Fruit fly (Drosophila melanogaster): ENCODE measurements around the gene CASK.

CASK gene

DNA sequence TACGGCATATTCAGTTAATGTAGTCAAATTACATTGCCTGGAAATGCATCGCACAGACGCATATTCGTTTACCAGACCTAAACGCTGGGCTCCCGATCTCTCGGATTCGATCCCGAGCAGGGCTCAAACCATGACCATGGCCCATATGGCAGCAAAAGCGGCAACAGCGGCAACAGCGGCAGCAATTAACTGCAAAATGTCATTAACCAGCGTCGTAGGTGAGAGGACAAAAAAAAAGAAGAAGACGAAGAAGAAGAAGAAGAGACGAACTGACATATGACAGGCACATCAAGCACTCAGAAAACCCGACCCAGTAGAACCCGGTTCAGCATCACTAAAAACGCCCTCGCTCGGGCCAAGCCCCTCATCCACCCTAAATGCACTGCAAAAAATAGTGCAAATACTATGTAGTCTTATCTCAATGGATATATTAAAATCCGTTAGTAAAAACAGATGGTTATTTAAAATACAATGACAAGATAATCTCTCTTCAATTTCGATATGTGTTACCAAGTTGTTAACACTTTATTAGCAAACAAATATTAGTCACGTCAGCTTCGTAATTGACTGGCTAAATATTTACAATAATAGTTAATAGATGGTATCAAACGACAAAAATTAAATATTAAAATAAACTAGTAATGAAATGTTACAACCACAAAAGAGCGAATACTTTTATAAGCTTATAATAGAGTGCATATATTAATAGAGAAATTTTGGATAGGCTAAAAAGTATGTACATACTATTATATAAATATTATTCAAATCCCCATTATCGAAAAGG lies 3.5 kb upstream of the CASK start (continued):
- peak in 1 of 2 experiments; percentile 24 for TF ChIP-seq salr (GFP tag; optimal IDR thresholded peaks at IDR 0.05)
- no peak for TF ChIP-seq CG8119 (GFP tag; IDR thresholded peaks at IDR 0.05)
- peak; percentile 48 for TF ChIP-seq CG8632 (GFP tag; optimal IDR thresholded peaks at IDR 0.05)
- peak; percentile 50 for TF ChIP-seq CG3032 (tag; optimal IDR thresholded peaks at IDR 0.05)
- peak; percentile 9 for TF ChIP-seq achi (GFP tag; optimal IDR thresholded peaks at IDR 0.05)
- TF ChIP-seq acj6 (GFP tag; optimal IDR thresholded peaks at IDR 0.05) = peak; percentile 54
- peak; percentile 21 for TF ChIP-seq CG7368 (GFP tag; optimal IDR thresholded peaks at IDR 0.05)
- no peak for TF ChIP-seq CG1621 (tag; optimal IDR thresholded peaks at IDR 0.05)
- peak; percentile 66 for TF ChIP-seq CG6808 (GFP tag; optimal IDR thresholded peaks at IDR 0.05)
- TF ChIP-seq svp (GFP tag) = peak; percentile 64
- TF ChIP-seq Lpt (GFP tag; optimal IDR thresholded peaks at IDR 0.05) = no peak

DNA sequence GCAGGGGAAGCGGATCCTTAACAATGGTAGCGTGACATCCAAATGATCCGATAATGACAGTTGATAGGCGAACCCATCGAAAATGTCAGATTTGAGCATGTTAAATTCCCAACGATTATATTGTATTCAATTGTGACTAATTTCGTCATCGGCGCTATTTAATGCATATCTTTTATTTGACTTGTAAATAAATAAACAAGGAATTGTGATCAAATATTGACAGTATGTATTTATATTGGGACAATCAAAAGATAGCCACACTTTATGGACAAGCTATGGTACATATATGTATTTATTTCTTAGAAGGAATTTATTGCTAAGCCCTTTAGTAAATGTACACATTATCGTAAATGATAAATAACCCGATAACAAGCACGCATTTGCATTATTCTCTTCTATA lies 2.7 kb upstream of the CASK start:
- peak; percentile 57 for TF ChIP-seq Eip78C (GFP tag)
- no peak for TF ChIP-seq Sox15 (GFP tag; optimal IDR thresholded peaks at IDR 0.05)
- peak; percentile 54 for TF ChIP-seq fkh (GFP tag; optimal IDR thresholded peaks at IDR 0.05)
- TF ChIP-seq CG16779 (tag; optimal IDR thresholded peaks at IDR 0.05) = no peak

DNA sequence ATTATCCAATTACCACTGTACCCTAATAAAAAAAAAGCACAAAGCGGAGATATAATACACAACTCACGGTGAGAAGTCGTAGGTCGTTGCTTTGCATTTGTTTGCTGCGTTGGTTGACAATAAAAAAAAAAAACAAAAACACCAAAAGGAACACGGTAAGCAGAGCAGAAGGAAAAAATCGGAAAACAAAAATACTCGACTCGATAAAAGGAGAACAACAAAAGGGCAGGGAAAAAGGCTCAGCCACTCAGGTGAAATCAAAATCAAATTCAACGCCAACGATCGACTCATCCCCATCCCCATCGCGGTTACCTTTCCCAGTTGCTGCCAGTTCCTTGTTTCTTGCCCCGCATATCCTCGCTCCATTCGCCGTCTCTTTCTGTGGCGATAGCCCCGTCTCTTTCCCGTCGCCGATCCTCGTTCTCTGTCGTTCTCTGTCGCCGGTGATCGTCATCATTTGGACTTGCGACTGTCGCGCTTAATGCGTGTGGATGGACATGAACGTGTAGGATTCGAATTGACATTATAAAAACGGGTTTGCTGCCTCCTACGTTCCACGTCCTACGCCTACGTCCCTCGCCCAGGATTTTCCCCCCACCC lies 2.0 kb upstream of the CASK start:
- no peak for TF ChIP-seq cyc (GFP tag; optimal IDR thresholded peaks at IDR 0.05)
- TF ChIP-seq Hr4 (GFP tag; optimal IDR thresholded peaks at IDR 0.05) = no peak
- TF ChIP-seq CG9139 (GFP tag; optimal IDR thresholded peaks at IDR 0.05) = peak; percentile 81
- TF ChIP-seq CG8119 (GFP tag; IDR thresholded peaks at IDR 0.05) = no peak
- no peak for TF ChIP-seq CG32006 (GFP tag; optimal IDR thresholded peaks at IDR 0.05)
- TF ChIP-seq OdsH (GFP tag; optimal IDR thresholded peaks at IDR 0.05) = no peak
- 0 out of 3 replicates have a peak, but pooled peaks have one; percentile 7 for TF ChIP-seq eg (GFP tag; IDR thresholded peaks at IDR 0.05)
- TF ChIP-seq fkh (GFP tag; optimal IDR thresholded peaks at IDR 0.05) = no peak
- no peak for TF ChIP-seq CG11762 (GFP tag; optimal IDR thresholded peaks at IDR 0.05; ENCODE audit: insufficient read depth)
- no peak for TF ChIP-seq Smox (GFP tag; optimal IDR thresholded peaks at IDR 0.05)
- peak; percentile 14; the same call in 2 of the 3 replicates for TF ChIP-seq CG6163 (GFP tag; IDR thresholded peaks at IDR 0.05)
- no peak for TF ChIP-seq CG6854 (GFP tag; optimal IDR thresholded peaks at IDR 0.05)
- TF ChIP-seq CG34406 (GFP tag; optimal IDR thresholded peaks at IDR 0.05) = no peak
- TF ChIP-seq svp (GFP tag) = no peak
- TF ChIP-seq Met (GFP tag; optimal IDR thresholded peaks at IDR 0.05) = no peak
- no peak for TF ChIP-seq fd85E (GFP tag; optimal IDR thresholded peaks at IDR 0.05)
- no peak for TF ChIP-seq CG10631 (GFP tag; optimal IDR thresholded peaks at IDR 0.05)
- no peak for TF ChIP-seq lz (GFP tag; optimal IDR thresholded peaks at IDR 0.05)
- no peak for TF ChIP-seq acj6 (GFP tag; optimal IDR thresholded peaks at IDR 0.05)
- no peak for TF ChIP-seq Hr39 (GFP tag; optimal IDR thresholded peaks at IDR 0.05)
- no peak for TF ChIP-seq CG3919 (GFP tag; optimal IDR thresholded peaks at IDR 0.05)
- TF ChIP-seq CG31627 (GFP tag; optimal IDR thresholded peaks at IDR 0.05) = no peak
- TF ChIP-seq dac (GFP tag; optimal IDR thresholded peaks at IDR 0.05) = no peak
- no peak for TF ChIP-seq CG11902 (GFP tag; optimal IDR thresholded peaks at IDR 0.05)
- TF ChIP-seq vri (GFP tag; optimal IDR thresholded peaks at IDR 0.05) = no peak
- no peak for TF ChIP-seq CG16779 (tag; optimal IDR thresholded peaks at IDR 0.05)
- no peak for TF ChIP-seq CG6792 (GFP tag; optimal IDR thresholded peaks at IDR 0.05)
- TF ChIP-seq dsx (GFP tag; optimal IDR thresholded peaks at IDR 0.05; ENCODE audit: poor library complexity, severe bottlenecking) = no peak
- TF ChIP-seq fd59A (GFP tag; optimal IDR thresholded peaks at IDR 0.05) = peak; percentile 11
- no peak for TF ChIP-seq Lpt (GFP tag; optimal IDR thresholded peaks at IDR 0.05)
- TF ChIP-seq Eip93F (GFP tag; optimal IDR thresholded peaks at IDR 0.05) = no peak
- peak; percentile 71 for TF ChIP-seq CG6808 (GFP tag; optimal IDR thresholded peaks at IDR 0.05)
- TF ChIP-seq Sox102F (GFP tag; optimal IDR thresholded peaks at IDR 0.05) = no peak
- TF ChIP-seq CG1621 (tag; optimal IDR thresholded peaks at IDR 0.05) = peak; percentile 11
- TF ChIP-seq Gug (GFP tag; IDR thresholded peaks at IDR 0.05) = no peak
- TF ChIP-seq CG15336 (GFP tag; IDR thresholded peaks at IDR 0.05) = no peak
- TF ChIP-seq achi (GFP tag; optimal IDR thresholded peaks at IDR 0.05) = no peak
- TF ChIP-seq Hr38 (GFP tag; optimal IDR thresholded peaks at IDR 0.05) = no peak
- TF ChIP-seq CG8632 (GFP tag; optimal IDR thresholded peaks at IDR 0.05) = no peak
- TF ChIP-seq CG10669 (GFP tag; optimal IDR thresholded peaks at IDR 0.05) = no peak

Measured in whole organism, prepupa.